Fruit fly (Drosophila melanogaster) whole organism, embryonic: ENCODE data around the gene CG7029.
A peak's percentile ranks its signal among the peaks of the same experiment; 100 is the strongest.

Source experiments
- Aef1 ChIP-seq: fragments of 200-800 bp; sonication (Bioruptor generic); IDR thresholded peaks from 3 replicates; pipeline ENCODE4 v1.3.6; 2022; ENCODE audit warnings: missing biosample characterization, missing genetic modification characterization
- Atf-2 ChIP-seq: fragments of 200-800 bp; sonication (Bioruptor generic); optimal IDR thresholded peaks from 2 replicates; lab custom pipeline; 2016; ENCODE audit warnings: missing biosample characterization, missing genetic modification characterization
- CG10147 ChIP-seq: fragments of 200-800 bp; sonication (Bioruptor generic); optimal IDR thresholded peaks from 2 replicates; lab custom pipeline; 2019; ENCODE audit warnings: missing biosample characterization, mild to moderate bottlenecking, missing genetic modification characterization, moderate library complexity
- CG10267 ChIP-seq: fragments of 200-800 bp; sonication (Bioruptor generic); optimal IDR thresholded peaks from 2 replicates; lab custom pipeline; 2018; ENCODE audit warnings: missing biosample characterization, mild to moderate bottlenecking, missing genetic modification characterization, moderate library complexity
- CG11560 ChIP-seq: fragments of 200-800 bp; sonication (Bioruptor generic); IDR thresholded peaks from 3 replicates; pipeline ENCODE4 v1.3.6; 2022; ENCODE audit warnings: missing biosample characterization, missing genetic modification characterization
- CG11695 ChIP-seq: fragments of 200-800 bp; sonication (Bioruptor generic); IDR thresholded peaks from 3 replicates; pipeline ENCODE4 v1.3.6; 2022; ENCODE audit warnings: missing biosample characterization, missing genetic modification characterization
- CG11723 ChIP-seq: fragments of 200-800 bp; sonication (Bioruptor generic); optimal IDR thresholded peaks from 2 replicates; lab custom pipeline; 2017; ENCODE audit warnings: missing biosample characterization, mild to moderate bottlenecking, missing genetic modification characterization
- CG15269 ChIP-seq: fragments of 200-800 bp; sonication (Bioruptor generic); optimal IDR thresholded peaks from 2 replicates; lab custom pipeline; 2018; ENCODE audit warnings: missing biosample characterization, mild to moderate bottlenecking, missing genetic modification characterization, moderate library complexity
- CG16813 ChIP-seq: fragments of 200-800 bp; sonication (Bioruptor generic); IDR thresholded peaks from 3 replicates; pipeline ENCODE4 v1.3.6; 2022; ENCODE audit warnings: missing biosample characterization, missing genetic modification characterization; ENCODE audit not compliant: partially characterized antibody
- CG17829 ChIP-seq: fragments of 200-800 bp; optimal IDR thresholded peaks from 2 replicates; lab custom pipeline; 2019; ENCODE audit warnings: missing biosample characterization, mild to moderate bottlenecking, missing genetic modification characterization, moderate library complexity
- CG18476 ChIP-seq: fragments of 200-800 bp; sonication (Bioruptor generic); optimal IDR thresholded peaks from 2 replicates; lab custom pipeline; 2016; ENCODE audit warnings: missing biosample characterization, mild to moderate bottlenecking, missing genetic modification characterization
- CG2875 ChIP-seq: fragments of 200-800 bp; sonication (Bioruptor generic); optimal IDR thresholded peaks from 2 replicates; lab custom pipeline; 2017; ENCODE audit warnings: missing biosample characterization, mild to moderate bottlenecking, missing genetic modification characterization, missing genetic modification reagents
- CG3163 ChIP-seq: fragments of 200-800 bp; sonication (Bioruptor generic); optimal IDR thresholded peaks from 3 replicates; lab custom pipeline; 2016; ENCODE audit warnings: missing biosample characterization, missing genetic modification characterization
- CG4424 ChIP-seq: fragments of 200-800 bp; sonication (Bioruptor generic); optimal IDR thresholded peaks from 3 replicates; lab custom pipeline; 2016; ENCODE audit warnings: missing biosample characterization, missing genetic modification characterization
- CG6689 ChIP-seq: fragments of 200-800 bp; sonication (Bioruptor generic); IDR thresholded peaks from 2 replicates; pipeline ENCODE4 v1.3.6; 2022; ENCODE audit warnings: missing biosample characterization, missing genetic modification characterization
- CG6765 ChIP-seq: fragments of 200-800 bp; sonication (Bioruptor generic); optimal IDR thresholded peaks from 3 replicates; lab custom pipeline; 2017; ENCODE audit warnings: missing biosample characterization, mild to moderate bottlenecking, missing genetic modification characterization
- CG6854 ChIP-seq: fragments of 200-800 bp; sonication (Bioruptor generic); optimal IDR thresholded peaks from 3 replicates; lab custom pipeline; 2017; ENCODE audit warnings: missing biosample characterization, mild to moderate bottlenecking, missing genetic modification characterization
- CG7745 ChIP-seq: fragments of 200-800 bp; sonication (Bioruptor generic); optimal IDR thresholded peaks from 2 replicates; lab custom pipeline; 2018; ENCODE audit warnings: missing biosample characterization, mild to moderate bottlenecking, missing genetic modification characterization, moderate library complexity
- CG8765 ChIP-seq: fragments of 200-800 bp; sonication (Bioruptor generic); IDR thresholded peaks from 2 replicates; pipeline ENCODE4 v1.3.6; 2022; ENCODE audit warnings: missing biosample characterization, missing genetic modification characterization
- Elba2 ChIP-seq: fragments of 200-800 bp; sonication (Bioruptor generic); optimal IDR thresholded peaks from 3 replicates; lab custom pipeline; 2016; ENCODE audit warnings: missing biosample characterization, missing genetic modification characterization
- Hr78 ChIP-seq, 2 experiments: fragments of 200-800 bp in 1 of 2; fragments of >200 bp in 1 of 2; sonication (Bioruptor generic) in 1 of 2; optimal IDR thresholded peaks; 2 replicates each; lab custom pipeline; 2017 to 2019; ENCODE audit warnings: missing biosample characterization in 2 of 2, missing genetic modification characterization in 2 of 2, mild to moderate bottlenecking in 1 of 2, moderate library complexity in 1 of 2
- Max ChIP-seq: fragments of 200-800 bp; sonication (Bioruptor generic); optimal IDR thresholded peaks from 2 replicates; lab custom pipeline; 2016; ENCODE audit warnings: missing biosample characterization, mild to moderate bottlenecking, missing genetic modification characterization
- PHDP ChIP-seq: fragments of 200-800 bp; sonication (Bioruptor generic); optimal IDR thresholded peaks from 3 replicates; lab custom pipeline; 2018; ENCODE audit warnings: missing biosample characterization, mild to moderate bottlenecking, missing genetic modification characterization, moderate library complexity
- Scr ChIP-seq: fragments of 200-800 bp; sonication (Bioruptor generic); IDR thresholded peaks from 2 replicates; pipeline ENCODE4 v1.3.6; 2022; ENCODE audit warnings: missing biosample characterization, missing genetic modification characterization; ENCODE audit not compliant: partially characterized antibody
- Six4 ChIP-seq: fragments of 200-800 bp; sonication (Bioruptor generic); optimal IDR thresholded peaks from 2 replicates; lab custom pipeline; 2016; ENCODE audit warnings: missing biosample characterization, missing genetic modification characterization
- Ssrp ChIP-seq: fragments of 200-800 bp; sonication (Bioruptor generic); optimal IDR thresholded peaks from 2 replicates; lab custom pipeline; 2018; ENCODE audit warnings: missing biosample characterization, mild to moderate bottlenecking, missing genetic modification characterization, moderate library complexity
- Tbp ChIP-seq: fragments of >200 bp; optimal IDR thresholded peaks from 2 replicates; lab custom pipeline; 2018; ENCODE audit warnings: missing biosample characterization, missing genetic modification characterization
- ap ChIP-seq: fragments of 200-800 bp; sonication (Bioruptor generic); IDR thresholded peaks from 2 replicates; pipeline ENCODE4 v1.3.6; 2022; ENCODE audit warnings: missing biosample characterization, missing genetic modification characterization
- cad ChIP-seq: fragments of >200 bp; optimal IDR thresholded peaks from 2 replicates; lab custom pipeline; 2017; ENCODE audit warnings: missing biosample characterization, missing genetic modification characterization
- chn ChIP-seq: fragments of 200-800 bp; sonication (Bioruptor generic); optimal IDR thresholded peaks from 2 replicates; lab custom pipeline; 2016; ENCODE audit warnings: missing biosample characterization, missing genetic modification characterization
- crol ChIP-seq: fragments of 200-800 bp; sonication (Bioruptor generic); IDR thresholded peaks from 2 replicates; pipeline ENCODE4 v1.3.6; 2022; ENCODE audit warnings: missing biosample characterization, missing genetic modification characterization
- cwo ChIP-seq: fragments of 200-800 bp; sonication (Bioruptor generic); optimal IDR thresholded peaks from 3 replicates; lab custom pipeline; 2017; ENCODE audit warnings: missing biosample characterization, missing genetic modification characterization, mild to moderate bottlenecking, moderate library complexity, missing genetic modification reagents
- eyg ChIP-seq: fragments of 200-800 bp; sonication (Bioruptor generic); optimal IDR thresholded peaks from 3 replicates; lab custom pipeline; 2016; ENCODE audit warnings: missing biosample characterization, missing genetic modification characterization
- fd3F ChIP-seq: fragments of 200-800 bp; sonication (Bioruptor generic); optimal IDR thresholded peaks from 2 replicates; lab custom pipeline; 2018; ENCODE audit warnings: missing biosample characterization, mild to moderate bottlenecking, missing genetic modification characterization, moderate library complexity
- fd64A ChIP-seq: fragments of 200-800 bp; sonication (Bioruptor generic); optimal IDR thresholded peaks from 3 replicates; lab custom pipeline; 2018; ENCODE audit warnings: missing biosample characterization, mild to moderate bottlenecking, missing genetic modification characterization
- fd96Cb ChIP-seq: fragments of 200-800 bp; sonication (Bioruptor generic); optimal IDR thresholded peaks from 2 replicates; lab custom pipeline; 2018; ENCODE audit warnings: missing biosample characterization, mild to moderate bottlenecking, missing genetic modification characterization, moderate library complexity
- fru ChIP-seq: fragments of >200 bp; optimal IDR thresholded peaks from 2 replicates; lab custom pipeline; 2017
- gcm2 ChIP-seq: fragments of 200-800 bp; sonication (Bioruptor generic); optimal IDR thresholded peaks from 2 replicates; lab custom pipeline; 2016; ENCODE audit warnings: missing biosample characterization, missing genetic modification characterization
- gro ChIP-seq: fragments of 200-800 bp; sonication (Bioruptor generic); optimal IDR thresholded peaks from 2 replicates; lab custom pipeline; 2016; ENCODE audit warnings: missing biosample characterization, missing genetic modification characterization
- hbn ChIP-seq: fragments of 200-800 bp; sonication (Bioruptor generic); IDR thresholded peaks from 2 replicates; pipeline ENCODE4 v1.3.6; 2022; ENCODE audit warnings: missing biosample characterization, missing genetic modification characterization; ENCODE audit not compliant: partially characterized antibody
- inv ChIP-seq: fragments of 200-800 bp; sonication (Bioruptor generic); IDR thresholded peaks from 2 replicates; pipeline ENCODE4 v1.3.6; 2022; ENCODE audit warnings: missing biosample characterization, missing genetic modification characterization; ENCODE audit not compliant: partially characterized antibody
- maf-S ChIP-seq: fragments of 200-800 bp; sonication (Bioruptor generic); optimal IDR thresholded peaks from 2 replicates; lab custom pipeline; 2016; ENCODE audit warnings: missing biosample characterization, missing genetic modification characterization
- pan ChIP-seq, 4 experiments: fragments of >200 bp in 3 of 4; fragments of 200-800 bp in 1 of 4; sonication (Bioruptor generic) in 1 of 4; optimal IDR thresholded peaks in 3 of 4; IDR thresholded peaks in 1 of 4; 2 replicates each; pipeline versions ENCODE4 v1.3.6 to Lab custom; 2017 to 2022; ENCODE audit warnings: missing biosample characterization in 2 of 4, missing genetic modification characterization in 2 of 4, mixed read lengths in 1 of 4
- so ChIP-seq: fragments of 200-800 bp; sonication (Bioruptor generic); IDR thresholded peaks from 3 replicates; pipeline ENCODE4 v1.3.6; 2022; ENCODE audit warnings: missing biosample characterization, missing genetic modification characterization
- sr ChIP-seq: fragments of 200-800 bp; sonication (Bioruptor generic); IDR thresholded peaks from 3 replicates; pipeline ENCODE4 v1.3.6; 2022; ENCODE audit warnings: missing biosample characterization, missing genetic modification characterization
- tll ChIP-seq, 2 experiments: fragments of 200-800 bp in 1 of 2; fragments of >200 bp in 1 of 2; sonication (Bioruptor generic) in 1 of 2; optimal IDR thresholded peaks; 2 replicates each; lab custom pipeline; 2017 to 2019; ENCODE audit warnings: missing biosample characterization in 2 of 2, missing genetic modification characterization in 2 of 2, mild to moderate bottlenecking in 1 of 2, moderate library complexity in 1 of 2
- unc-4 ChIP-seq: fragments of 200-800 bp; sonication (Bioruptor generic); IDR thresholded peaks from 2 replicates; pipeline ENCODE4 v1.3.6; 2022; ENCODE audit warnings: missing biosample characterization, missing genetic modification characterization; ENCODE audit not compliant: partially characterized antibody
- yki ChIP-seq: fragments of >200 bp; optimal IDR thresholded peaks from 3 replicates; lab custom pipeline; 2018

CG7029 gene

DNA sequence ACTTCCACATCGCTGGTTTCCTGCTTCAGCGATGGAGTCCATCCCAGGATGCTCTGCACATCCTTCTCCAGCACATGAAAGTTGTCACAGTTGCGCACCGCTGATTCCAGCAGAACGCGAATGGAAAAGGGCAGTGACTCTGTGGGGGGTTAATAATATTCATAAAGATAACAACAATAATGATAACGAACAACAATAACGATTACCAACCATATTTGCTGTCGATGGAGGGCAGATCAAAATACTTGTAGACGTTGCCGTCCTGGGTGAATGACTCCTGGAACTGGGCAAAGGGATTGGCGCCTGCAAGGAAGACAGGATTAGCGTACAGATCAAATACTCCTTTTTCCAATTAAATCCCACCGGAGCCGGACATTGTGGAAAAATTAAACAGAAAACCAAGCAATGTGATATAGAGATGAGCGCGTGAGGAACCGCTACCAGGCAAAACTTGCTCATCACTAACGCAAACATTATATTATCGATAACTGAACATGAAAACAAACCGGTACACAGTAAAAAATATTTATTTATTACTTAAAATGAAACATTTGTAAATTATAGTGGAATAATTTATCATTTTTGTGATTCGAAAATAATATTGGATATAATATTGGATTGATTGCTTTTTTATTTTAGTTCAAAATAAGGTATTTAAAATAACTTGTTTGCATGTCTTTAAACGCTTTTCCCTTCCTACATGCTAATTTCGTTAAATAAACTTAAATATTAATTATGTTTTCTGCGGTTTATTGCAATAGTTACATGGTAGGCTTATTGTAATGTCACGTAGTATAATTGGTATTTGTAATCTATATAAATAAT lies 26.3 kb upstream of the CG7029 start, which contains the start of gene Irp-1A (continued):
- TF ChIP-seq cwo (GFP tag; lab: Kevin White, UChicago) (peak; percentile 60), CG16813 (GFP tag; lab: Robert Waterston, UW) (peak; percentile 81), yki (lab: Kevin White, UChicago) (no peak), Six4 (peak; percentile 71), CG4424 (GFP tag; lab: Kevin White, UChicago) (peak; percentile 74), Scr (GFP tag; lab: Robert Waterston, UW) (peak; percentile 90), crol (GFP tag; lab: Robert Waterston, UW) (no peak), fd64A (GFP tag; lab: Kevin White, UChicago) (no peak), CG6765 (GFP tag; lab: Kevin White, UChicago) (peak; percentile 58), so (no peak), sr (no peak), Aef1 (peak; percentile 56; the same call in 1 of the 3 replicates), ap (GFP tag; lab: Robert Waterston, UW) (peak; percentile 58), CG10147 (GFP tag; lab: Kevin White, UChicago) (peak; percentile 83), fd3F (GFP tag; lab: Kevin White, UChicago) (peak; percentile 53), Ssrp (tag; lab: Kevin White, UChicago) (peak; percentile 66), CG10267 (tag; lab: Kevin White, UChicago) (peak; percentile 81), fru (no peak), Atf-2 (no peak), CG11560 (tag; lab: Robert Waterston, UW) (no peak), Hr78 (GFP tag; optimal IDR thresholded peaks at IDR 0.05; lab: Kevin White, UChicago) (peak in 1 of 2 experiments; percentile 23), pan (optimal IDR thresholded peaks at IDR 0.05; lab: Kevin White, UChicago) (no peak), pan (GFP tag; optimal IDR thresholded peaks at IDR 0.05 in 1 of 2, IDR thresholded peaks at IDR 0.05 in 1 of 2) (peak in 1 of 2 experiments; percentile 84), Max (GFP tag; lab: Kevin White, UChicago) (peak; percentile 56), eyg (GFP tag; lab: Kevin White, UChicago) (no peak), inv (GFP tag; lab: Robert Waterston, UW) (peak; percentile 72), chn (GFP tag; lab: Kevin White, UChicago) (peak; percentile 14), CG3163 (GFP tag; lab: Kevin White, UChicago) (no peak), CG18476 (GFP tag; lab: Kevin White, UChicago) (peak; percentile 18), gcm2 (GFP tag; lab: Kevin White, UChicago) (peak; percentile 3), fd96Cb (tag; lab: Kevin White, UChicago) (peak; percentile 69), unc-4 (GFP tag; lab: Robert Waterston, UW) (peak; percentile 84), CG11723 (GFP tag; lab: Kevin White, UChicago) (no peak), maf-S (GFP tag; lab: Kevin White, UChicago) (no peak), cad (no peak), CG2875 (peak; percentile 44), Elba2 (GFP tag; lab: Kevin White, UChicago) (no peak), Tbp (GFP tag; lab: Kevin White, UChicago) (no peak), CG8765 (no peak), CG11695 (GFP tag; lab: Robert Waterston, UW) (peak; percentile 81), tll (GFP tag; optimal IDR thresholded peaks at IDR 0.05; lab: Kevin White, UChicago) (no peak), hbn (GFP tag; lab: Robert Waterston, UW) (peak; percentile 83), CG15269 (tag; lab: Kevin White, UChicago) (peak; percentile 86), gro (GFP tag; lab: Kevin White, UChicago) (peak; percentile 58), CG6854 (GFP tag; lab: Kevin White, UChicago) (peak; percentile 14), CG17829 (peak; percentile 81), PHDP (tag; lab: Kevin White, UChicago) (peak; percentile 90), CG7745 (tag; lab: Kevin White, UChicago) (no peak), CG6689 (GFP tag; lab: Robert Waterston, UW) (peak; percentile 77)
